Fruit fly (Drosophila melanogaster): ENCODE results near the gene shps.

Gene shps

dm6 chr3R:24318217-24319082 is 39.1 kb downstream of the shps start, which contains the start of the genes Nab2 and BRWD3 (continued):
- TF ChIP-seq Myb (GFP tag; optimal IDR thresholded peaks at IDR 0.05) (no peak), CG16813 (GFP tag; IDR thresholded peaks at IDR 0.05; ENCODE audit: partially characterized antibody) (peak; percentile 71), CG3838 (GFP tag; optimal IDR thresholded peaks at IDR 0.05) (no peak), Lim3 (GFP tag; IDR thresholded peaks at IDR 0.05) (no peak), pzg (GFP tag; optimal IDR thresholded peaks at IDR 0.05) (peak; percentile 62), CG9876 (GFP tag; optimal IDR thresholded peaks at IDR 0.05) (no peak), Aef1 (GFP tag; IDR thresholded peaks at IDR 0.05) (peak; percentile 24; the same call in 1 of the 3 replicates), Fer3 (tag; optimal IDR thresholded peaks at IDR 0.05) (no peak), bowl (GFP tag; IDR thresholded peaks at IDR 0.05) (no peak), CG13296 (GFP tag; optimal IDR thresholded peaks at IDR 0.05) (no peak), CG15696 (tag; optimal IDR thresholded peaks at IDR 0.05) (peak; percentile 28), CG10274 (GFP tag; optimal IDR thresholded peaks at IDR 0.05) (no peak), Drgx (GFP tag; IDR thresholded peaks at IDR 0.05) (no peak), sisA (GFP tag; IDR thresholded peaks at IDR 0.05) (peak; percentile 11; the same call in 1 of the 2 replicates), CG5953 (GFP tag; IDR thresholded peaks at IDR 0.05) (no peak), CG4404 (GFP tag; IDR thresholded peaks at IDR 0.05) (no peak), sim (GFP tag; IDR thresholded peaks at IDR 0.05) (no peak), CG16863 (GFP tag; optimal IDR thresholded peaks at IDR 0.05) (no peak), lov (optimal IDR thresholded peaks at IDR 0.05) (no peak), lov (GFP tag; IDR thresholded peaks at IDR 0.05) (0 out of 3 replicates have a peak, but pooled peaks have one; percentile 17), ken (GFP tag; IDR thresholded peaks at IDR 0.05) (peak; percentile 60; the same call in 1 of the 3 replicates), CG11560 (tag; IDR thresholded peaks at IDR 0.05) (peak; percentile 57; the same call in 2 of the 3 replicates), lmd (GFP tag; IDR thresholded peaks at IDR 0.05) (peak; percentile 22; the same call in 1 of the 2 replicates), Adf1 (GFP tag; IDR thresholded peaks at IDR 0.05) (no peak; the same call in 1 of the 2 replicates), luna (GFP tag; optimal IDR thresholded peaks at IDR 0.05) (no peak), CG18619 (GFP tag; optimal IDR thresholded peaks at IDR 0.05) (peak; percentile 45), ranshi (GFP tag; IDR thresholded peaks at IDR 0.05) (peak; percentile 37; the same call in 1 of the 2 replicates), NK7.1 (GFP tag; optimal IDR thresholded peaks at IDR 0.05) (no peak), Mrtf (GFP tag; IDR thresholded peaks at IDR 0.05) (no peak), E2f2 (GFP tag; IDR thresholded peaks at IDR 0.05) (peak; percentile 57), CG6765 (GFP tag; optimal IDR thresholded peaks at IDR 0.05) (no peak), Dek (tag; optimal IDR thresholded peaks at IDR 0.05) (peak; percentile 21), CG32532 (GFP tag; IDR thresholded peaks at IDR 0.05) (peak; percentile 49; the same call in 1 of the 2 replicates), gsb (GFP tag; IDR thresholded peaks at IDR 0.05) (no peak), Sin3A (optimal IDR thresholded peaks at IDR 0.05) (peak; percentile 18), btn (GFP tag; optimal IDR thresholded peaks at IDR 0.05) (no peak), pum (GFP tag; optimal IDR thresholded peaks at IDR 0.05) (no peak), ems (GFP tag; optimal IDR thresholded peaks at IDR 0.05) (no peak), ssp (GFP tag; IDR thresholded peaks at IDR 0.05) (0 out of 2 replicates have a peak, but pooled peaks have one; percentile 17), maf-S (GFP tag; optimal IDR thresholded peaks at IDR 0.05) (no peak), CG15514 (GFP tag; optimal IDR thresholded peaks at IDR 0.05) (peak; percentile 34), hkb (optimal IDR thresholded peaks at IDR 0.05) (no peak), hkb (GFP tag; IDR thresholded peaks at IDR 0.05) (0 out of 2 replicates have a peak, but pooled peaks have one; percentile 37), mam (GFP tag; optimal IDR thresholded peaks at IDR 0.05) (peak; percentile 17), CG4820 (GFP tag; optimal IDR thresholded peaks at IDR 0.05) (peak; percentile 5), CG32767 (GFP tag; IDR thresholded peaks at IDR 0.05) (0 out of 2 replicates have a peak, but pooled peaks have one; percentile 25), MESR4 (GFP tag; optimal IDR thresholded peaks at IDR 0.05) (peak; percentile 79), CG1529 (GFP tag; optimal IDR thresholded peaks at IDR 0.05) (no peak), jigr1 (GFP tag; IDR thresholded peaks at IDR 0.05) (no peak), wdn (GFP tag; IDR thresholded peaks at IDR 0.05) (no peak), CG2116 (GFP tag; optimal IDR thresholded peaks at IDR 0.05) (peak; percentile 53)

Measured in whole organism, embryonic.